Fruit fly (Drosophila melanogaster): ENCODE results near the gene CG10591.

CG10591 gene

DNA sequence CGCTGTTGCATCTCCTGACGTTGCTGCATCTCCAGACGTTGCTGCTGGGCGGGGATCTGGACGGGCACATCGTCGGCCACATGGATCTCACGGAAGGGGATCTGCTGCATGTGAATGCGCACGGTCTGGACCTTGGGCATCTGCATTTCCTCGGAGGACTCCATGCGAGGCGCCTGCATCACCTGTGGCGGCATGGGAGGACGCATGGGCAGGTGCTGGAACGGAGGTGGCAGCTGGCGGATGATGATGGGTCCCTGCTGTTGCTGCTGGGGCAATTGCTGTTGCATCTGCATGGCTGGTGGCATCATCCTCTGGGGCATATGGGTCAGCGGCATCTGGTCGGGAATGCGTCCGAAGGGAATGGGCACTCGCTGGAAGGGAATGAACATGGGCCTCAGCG is 31.1 kb downstream of the CG10591 start:
- no peak for TF ChIP-seq CG17801 (GFP tag; optimal IDR thresholded peaks at IDR 0.05; ENCODE audit: partially characterized antibody)

DNA sequence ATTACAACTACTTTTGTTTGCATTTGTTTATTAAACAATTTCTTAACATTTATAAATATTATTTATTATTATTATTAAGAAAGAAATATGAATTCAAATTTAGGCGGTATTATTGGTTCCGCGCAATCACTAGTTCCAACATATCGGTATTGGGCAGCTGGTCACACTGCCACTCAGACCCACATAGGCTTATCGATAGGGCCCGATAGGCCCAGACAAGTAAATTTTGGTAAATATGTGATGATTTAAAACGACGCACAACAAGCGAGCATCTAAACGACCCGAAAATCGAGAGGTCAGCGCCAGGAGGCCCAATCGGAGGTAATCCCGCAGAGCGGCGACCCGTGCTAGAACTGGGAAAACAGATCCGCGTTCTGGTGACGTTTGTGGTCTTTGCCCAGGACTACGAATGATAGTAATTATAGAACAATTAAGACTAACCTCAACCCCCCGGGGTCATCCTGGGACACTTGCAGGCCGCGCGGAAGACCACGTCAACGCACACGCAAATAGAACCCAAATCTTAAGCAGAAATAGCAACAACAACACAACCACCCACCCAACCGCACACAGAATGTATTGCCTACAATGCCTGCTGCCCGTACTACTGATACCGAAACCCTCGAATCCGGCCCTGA is 34.3 kb downstream of the CG10591 start, which contains the start of gene bc10:
bc10 (plus strand) TSS at position 181 of the 638 bp plus-strand sequence.
- no peak for TF ChIP-seq CG17801 (GFP tag; optimal IDR thresholded peaks at IDR 0.05; ENCODE audit: partially characterized antibody)

DNA sequence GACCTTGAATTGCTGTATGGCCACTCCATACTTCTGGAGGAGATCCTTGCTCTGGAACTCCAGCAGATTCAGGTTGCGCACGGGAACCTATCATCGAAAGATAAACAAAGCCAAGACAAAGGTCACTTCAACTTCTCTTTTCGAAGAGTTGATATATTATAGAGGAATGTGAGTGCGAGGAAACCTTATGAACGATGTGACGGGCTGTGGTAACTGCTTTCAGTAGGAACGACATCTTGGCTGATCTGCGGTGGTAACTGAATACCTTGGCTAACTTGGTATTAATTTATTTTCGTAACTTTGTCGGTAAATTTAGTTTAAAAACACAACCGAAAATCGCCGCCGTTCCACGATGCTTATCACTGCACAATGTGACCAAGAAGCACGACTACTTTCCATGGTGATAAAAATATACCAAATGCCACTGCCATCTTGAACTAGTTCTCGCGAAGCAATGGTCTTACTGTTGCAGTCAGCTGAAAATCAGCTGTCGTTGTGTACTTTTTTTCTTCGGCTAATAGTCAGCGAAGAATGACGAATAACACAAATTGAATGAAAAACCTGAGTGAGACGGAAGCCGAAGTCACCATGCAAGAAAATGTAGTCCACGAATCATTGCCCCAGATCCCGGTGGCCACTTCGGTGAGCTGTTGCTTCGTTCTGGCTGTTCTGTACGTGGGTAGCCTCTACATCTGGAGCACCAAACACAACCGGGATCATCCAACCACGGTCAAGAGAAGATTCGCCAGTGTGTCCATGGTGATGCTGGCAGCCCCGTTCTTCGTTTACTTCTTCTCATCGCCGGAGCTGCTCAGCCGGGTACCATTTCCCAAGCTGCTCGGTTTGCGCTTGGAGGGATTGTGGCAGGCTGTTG is 35.9 kb downstream of the CG10591 start, which contains the start of the genes ScsbetaG and Sras:
ScsbetaG (minus strand) TSS at position 383 of the 874 bp plus-strand sequence.
Sras (plus strand) TSS at position 466 of the 874 bp plus-strand sequence.
- peak; percentile 45 for TF ChIP-seq CG17801 (GFP tag; optimal IDR thresholded peaks at IDR 0.05; ENCODE audit: partially characterized antibody)

DNA sequence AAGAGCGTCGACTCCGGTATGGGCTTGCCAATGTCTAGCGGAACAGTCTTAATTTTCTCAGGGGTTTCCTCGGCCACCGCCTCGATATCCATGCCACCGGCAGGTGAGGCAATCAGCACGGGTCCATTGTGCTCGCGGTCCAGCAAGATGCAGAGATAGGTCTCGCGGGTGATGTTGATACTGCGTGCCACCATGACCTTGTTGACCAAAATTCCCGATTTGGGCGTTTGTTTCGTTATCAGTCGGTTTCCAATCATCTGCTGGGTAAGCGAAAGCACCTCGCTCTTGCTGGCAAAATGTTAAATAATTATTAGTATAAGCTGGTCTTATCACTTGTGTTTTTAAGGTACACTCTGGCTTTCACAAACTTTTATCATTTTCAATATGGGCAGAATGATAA is 36.9 kb downstream of the CG10591 start:
- no peak for TF ChIP-seq CG17801 (GFP tag; optimal IDR thresholded peaks at IDR 0.05; ENCODE audit: partially characterized antibody)

DNA sequence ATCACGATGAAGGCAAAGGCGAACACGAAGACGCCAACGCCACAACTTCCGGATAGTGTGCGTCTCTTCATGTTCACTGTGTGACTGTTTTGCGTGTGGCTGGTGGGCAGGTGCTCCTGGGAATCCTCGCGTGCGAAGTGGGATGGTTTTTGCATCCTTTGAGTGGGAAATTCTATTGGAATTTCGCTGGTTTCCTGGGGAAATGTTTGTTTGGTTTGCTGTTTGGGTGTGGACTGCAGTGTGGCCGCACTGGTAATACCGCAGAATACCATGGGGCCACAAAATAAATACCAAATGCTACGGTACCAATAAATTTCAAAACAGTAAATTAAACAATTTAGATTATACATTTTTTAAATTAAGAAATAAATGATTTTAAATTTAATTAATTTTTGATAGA is 38.2 kb downstream of the CG10591 start, which contains the start of gene sinu:
sinu (minus strand) TSS at position 258 of the 400 bp plus-strand sequence.
- no peak for TF ChIP-seq CG17801 (GFP tag; optimal IDR thresholded peaks at IDR 0.05; ENCODE audit: partially characterized antibody)

DNA sequence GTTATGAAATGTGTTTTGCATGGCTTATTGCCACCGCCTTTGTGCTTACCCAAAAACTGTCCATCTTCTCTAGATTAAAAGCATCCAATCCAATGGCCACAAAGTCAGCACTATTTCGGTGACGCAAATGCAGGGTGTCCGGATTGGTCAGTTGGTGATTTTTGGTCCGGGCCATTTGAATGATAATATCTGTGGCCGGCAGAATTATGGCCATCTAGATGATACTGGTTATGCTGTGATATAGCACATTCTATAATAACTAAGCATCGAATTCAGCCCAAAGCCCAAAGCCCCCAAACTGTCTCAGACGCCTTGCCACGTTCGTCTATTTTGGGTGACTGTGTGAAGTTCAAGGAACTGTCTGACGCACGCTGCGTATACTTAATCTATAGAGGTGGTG is 43.3 kb downstream of the CG10591 start:
- no peak for TF ChIP-seq CG17801 (GFP tag; optimal IDR thresholded peaks at IDR 0.05; ENCODE audit: partially characterized antibody)

DNA sequence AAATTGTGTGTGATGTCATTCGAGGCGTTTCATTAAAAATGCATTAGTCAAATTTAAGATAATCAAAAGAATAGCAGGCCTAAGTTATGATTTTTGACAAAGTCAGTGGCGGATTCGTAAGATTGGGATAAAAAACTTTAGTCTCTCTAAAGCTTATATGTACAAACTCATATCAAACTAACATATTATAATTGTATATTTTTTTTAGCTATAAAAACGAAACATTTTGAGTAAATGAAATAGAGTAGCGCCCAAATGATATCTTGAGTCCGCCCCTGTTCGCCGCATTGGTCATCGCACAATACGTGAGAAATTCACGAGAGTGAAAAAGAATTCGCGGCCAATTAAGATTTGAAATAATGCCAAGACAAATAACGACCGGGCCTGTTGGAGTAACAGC is 45.1 kb downstream of the CG10591 start:
- TF ChIP-seq CG17801 (GFP tag; optimal IDR thresholded peaks at IDR 0.05; ENCODE audit: partially characterized antibody): no peak

DNA sequence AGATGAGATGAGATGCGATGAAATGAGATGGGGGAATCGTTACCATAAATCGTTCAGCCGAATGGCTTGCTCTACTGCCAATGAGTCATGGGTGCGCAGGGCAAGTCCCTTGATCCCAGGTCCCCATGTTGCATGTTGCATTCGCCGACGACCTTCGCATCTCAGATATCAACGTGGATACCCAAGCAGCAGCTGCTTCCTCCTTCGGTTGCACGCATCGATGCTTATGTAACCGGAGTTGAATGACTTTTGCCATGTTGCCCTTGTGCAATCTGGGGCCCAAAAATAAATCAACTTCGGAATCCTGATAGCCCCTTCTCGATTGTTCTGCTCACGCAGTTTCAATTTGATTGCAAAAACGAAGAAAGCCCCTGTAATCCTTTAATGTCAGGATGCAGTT is 45.8 kb downstream of the CG10591 start:
- TF ChIP-seq CG17801 (GFP tag; optimal IDR thresholded peaks at IDR 0.05; ENCODE audit: partially characterized antibody): no peak

DNA sequence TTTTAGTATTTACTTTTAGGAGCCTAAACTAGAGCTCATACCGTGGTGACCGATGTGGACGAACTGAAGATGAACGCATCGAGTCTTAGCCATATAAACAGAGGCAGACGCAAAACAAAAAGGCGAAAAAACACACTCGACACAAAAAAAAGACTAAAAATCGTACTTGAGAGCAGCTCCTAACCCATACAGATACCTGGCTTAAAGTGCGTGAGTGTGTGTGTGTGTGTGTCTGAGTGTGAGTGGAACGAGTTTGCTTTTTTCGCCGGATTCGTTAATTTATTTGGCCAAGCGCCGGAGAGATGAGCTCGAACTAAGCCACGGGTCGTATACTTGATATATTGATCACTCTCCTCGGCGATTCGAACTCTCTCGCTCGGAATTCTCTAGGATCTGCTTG is 48.4 kb downstream of the CG10591 start, which contains the start of gene frm:
frm (minus strand) TSS at position 73 of the 400 bp plus-strand sequence.
- no peak for TF ChIP-seq CG17801 (GFP tag; optimal IDR thresholded peaks at IDR 0.05; ENCODE audit: partially characterized antibody)

Measured in ovary, adult (tissue).